Fruit fly (Drosophila melanogaster) Kc167 (cell line): ENCODE measurements around the gene Trc8.

ENCODE experiments used
- Myc ChIP-seq: fragments of >200 bp; optimal IDR thresholded peaks from 2 replicates; lab custom pipeline; 2017; ENCODE audit warnings: missing external identifiers
- Sin3A ChIP-seq: fragments of >200 bp; optimal IDR thresholded peaks from 2 replicates; lab custom pipeline; 2018; ENCODE audit warnings: missing external identifiers
- insv ChIP-seq: fragments of >200 bp; optimal IDR thresholded peaks from 3 replicates; lab custom pipeline; 2018; ENCODE audit warnings: missing external identifiers
- psq ChIP-seq: fragments of >200 bp; optimal IDR thresholded peaks from 2 replicates; lab custom pipeline; 2017; ENCODE audit warnings: missing external identifiers
- ttk ChIP-seq: sonication (Bioruptor generic); optimal IDR thresholded peaks from 2 replicates; lab custom pipeline; 2017; ENCODE audit warnings: missing external identifiers

DNA sequence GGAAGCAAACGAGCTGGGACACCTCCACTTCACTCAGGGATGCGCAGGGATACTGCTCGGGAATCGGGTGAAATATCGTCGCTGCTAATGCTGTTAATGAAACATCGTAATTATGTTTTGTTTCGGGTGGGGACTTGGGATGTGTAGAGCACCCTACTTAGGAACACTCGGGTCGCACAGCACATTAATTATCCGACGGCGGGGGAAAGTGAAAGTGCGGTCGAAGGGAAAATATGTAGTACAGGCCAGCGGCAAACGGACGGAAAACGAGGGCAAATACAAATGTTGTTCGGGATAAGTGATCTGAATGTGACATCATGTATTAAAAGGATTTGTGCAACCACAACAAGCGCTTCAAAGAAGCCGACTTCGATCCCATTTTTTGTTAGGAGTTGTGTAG lies 7.9 kb upstream of the Trc8 start:
- TF ChIP-seq psq (no peak), Myc (lab: Kevin White, UChicago) (no peak), Sin3A (lab: Kevin White, UChicago) (no peak), ttk (lab: Kevin White, UChicago) (no peak), insv (no peak)
